Worm (Caenorhabditis elegans): ENCODE results near the gene B0546.5.

DNA sequence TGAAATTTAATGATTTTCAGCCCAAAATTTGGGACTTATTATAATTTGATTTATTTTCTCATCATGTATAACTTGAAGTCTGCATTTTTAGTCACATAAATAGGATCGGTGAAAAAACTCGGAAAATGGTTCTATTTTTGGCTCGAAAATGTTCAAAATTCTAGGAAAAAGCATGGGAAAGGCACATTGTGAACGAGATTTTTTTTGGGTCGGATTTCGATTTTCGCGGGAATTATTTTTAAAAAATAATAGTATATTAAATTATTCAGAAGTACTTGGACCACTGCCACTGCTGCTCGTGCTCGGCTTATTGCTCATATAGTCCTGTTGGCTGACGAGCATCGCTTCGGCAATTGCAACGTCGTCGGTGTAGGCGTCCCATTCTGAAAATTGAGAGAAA lies 16.5 kb downstream of the B0546.5 start:
- TF ChIP-seq ztf-23 (GFP tag; IDR thresholded peaks at IDR 0.05): no peak
- TF ChIP-seq med-1 (GFP tag; optimal IDR thresholded peaks at IDR 0.05; ENCODE audit: insufficient read depth): no peak
- no peak for TF ChIP-seq flt-1 (GFP tag; IDR thresholded peaks at IDR 0.05)
- TF ChIP-seq T22C8.4 (GFP tag; IDR thresholded peaks at IDR 0.05): no peak
- no peak for TF ChIP-seq tab-1 (GFP tag; IDR thresholded peaks at IDR 0.05)

Data from whole organism, midembryonic.